Worm (Caenorhabditis elegans) whole organism, young adult: ENCODE measurements around the gene F59B10.5.
A peak's percentile ranks its signal among the peaks of the same experiment; 100 is the strongest.

Experiments used
- B0336.3 ChIP-seq: fragments of 200-800 bp; sonication (Bioruptor generic); IDR thresholded peaks from 2 replicates; pipeline ENCODE4 v1.3.6; 2022; ENCODE audit warnings: missing genetic modification characterization, missing compliant biosample characterization
- F22D6.2 ChIP-seq: sonication (generic microtip); optimal IDR thresholded peaks from 2 replicates; lab custom pipeline; 2016; ENCODE audit warnings: mild to moderate bottlenecking, missing genetic modification characterization, missing compliant biosample characterization
- Y53G8AR.9 ChIP-seq: fragments of 200-800 bp; sonication (Bioruptor generic); conservative IDR thresholded peaks from 2 replicates; pipeline ENCODE4 v1.3.6; 2022; ENCODE audit warnings: missing genetic modification reagents, missing genetic modification characterization, missing compliant biosample characterization
- Y56A3A.18 ChIP-seq: fragments of 200-800 bp; sonication (Bioruptor generic); IDR thresholded peaks from 2 replicates; pipeline ENCODE4 v1.3.6; 2022; ENCODE audit warnings: missing genetic modification reagents, missing genetic modification characterization, missing compliant biosample characterization
- Y95B8A.8 ChIP-seq: fragments of 200-800 bp; sonication (Bioruptor generic); IDR thresholded peaks from 2 replicates; pipeline ENCODE4 v1.3.6; 2022; ENCODE audit warnings: missing genetic modification reagents, missing genetic modification characterization, missing compliant biosample characterization
- ZK185.1 ChIP-seq: sonication (generic microtip); optimal IDR thresholded peaks from 2 replicates; lab custom pipeline; 2016; ENCODE audit warnings: mild to moderate bottlenecking, missing genetic modification characterization, missing compliant biosample characterization; ENCODE audit not compliant: poor library complexity, severe bottlenecking
- akir-1 ChIP-seq: fragments of 200-800 bp; sonication (Bioruptor generic); optimal IDR thresholded peaks from 2 replicates; lab custom pipeline; 2018; ENCODE audit warnings: mild to moderate bottlenecking, missing genetic modification characterization, moderate library complexity, missing compliant biosample characterization
- ama-1 ChIP-seq, 3 experiments: fragments of 150-350 bp in 1 of 3; sonication (generic microtip) in 2 of 3; optimal IDR thresholded peaks; 2 replicates each; lab custom pipeline; 2014 to 2018; ENCODE audit warnings: missing biosample characterization in 2 of 3, missing genetic modification characterization in 2 of 3, missing genetic modification reagents in 2 of 3
- aptf-3 ChIP-seq: fragments of 200-800 bp; sonication (Bioruptor generic); IDR thresholded peaks from 2 replicates; pipeline ENCODE4 v1.3.6; 2022; ENCODE audit warnings: missing genetic modification characterization, missing compliant biosample characterization
- ccch-3 ChIP-seq: fragments of 200-800 bp; sonication (Bioruptor generic); optimal IDR thresholded peaks from 2 replicates; lab custom pipeline; 2018; ENCODE audit warnings: mild to moderate bottlenecking, missing genetic modification characterization, missing compliant biosample characterization
- ceh-100 ChIP-seq: fragments of 200-800 bp; sonication (Bioruptor generic); IDR thresholded peaks from 2 replicates; pipeline ENCODE4 v1.3.6; 2022; ENCODE audit warnings: missing genetic modification reagents, missing genetic modification characterization, missing compliant biosample characterization
- ceh-40 ChIP-seq: fragments of 200-800 bp; sonication (Bioruptor generic); IDR thresholded peaks from 2 replicates; pipeline ENCODE4 v1.3.6; 2022; ENCODE audit warnings: missing genetic modification characterization, missing compliant biosample characterization
- die-1 ChIP-seq: sonication (generic microtip); optimal IDR thresholded peaks from 2 replicates; lab custom pipeline; 2016; ENCODE audit warnings: missing genotype, mild to moderate bottlenecking, missing genetic modification characterization, missing compliant biosample characterization
- dox-1 ChIP-seq: fragments of 200-800 bp; sonication (Bioruptor generic); IDR thresholded peaks from 2 replicates; pipeline ENCODE4 v1.3.6; 2022; ENCODE audit warnings: missing genetic modification reagents, missing genetic modification characterization, missing compliant biosample characterization
- egl-18 ChIP-seq: fragments of 200-800 bp; sonication (Bioruptor generic); IDR thresholded peaks from 2 replicates; pipeline ENCODE4 v1.3.6; 2022; ENCODE audit warnings: missing genetic modification reagents, missing genetic modification characterization, missing compliant biosample characterization
- egl-44 ChIP-seq: fragments of 200-800 bp; sonication (Bioruptor generic); IDR thresholded peaks from 2 replicates; pipeline ENCODE4 v1.3.6; 2022; ENCODE audit warnings: missing genetic modification reagents, missing genetic modification characterization, missing compliant biosample characterization
- ekl-4 ChIP-seq: fragments of 200-800 bp; sonication (Bioruptor generic); IDR thresholded peaks from 2 replicates; pipeline ENCODE4 v1.3.6; 2022; ENCODE audit warnings: missing genetic modification reagents, missing genetic modification characterization, missing compliant biosample characterization
- ets-4 ChIP-seq: fragments of 200-800 bp; sonication (Bioruptor generic); optimal IDR thresholded peaks from 2 replicates; lab custom pipeline; 2018; ENCODE audit warnings: mild to moderate bottlenecking, missing genetic modification characterization, missing compliant biosample characterization
- fkh-3 ChIP-seq: sonication (generic microtip); optimal IDR thresholded peaks from 2 replicates; lab custom pipeline; 2016; ENCODE audit warnings: mild to moderate bottlenecking, missing genetic modification characterization, missing compliant biosample characterization
- gei-17 ChIP-seq: fragments of 200-800 bp; sonication (Bioruptor generic); optimal IDR thresholded peaks from 2 replicates; lab custom pipeline; 2018; ENCODE audit warnings: mild to moderate bottlenecking, missing genetic modification characterization, missing compliant biosample characterization
- hlh-12 ChIP-seq: sonication (generic microtip); optimal IDR thresholded peaks from 2 replicates; lab custom pipeline; 2016; ENCODE audit warnings: missing genetic modification characterization, missing compliant biosample characterization
- hmg-1.2 ChIP-seq: fragments of 200-800 bp; sonication (Bioruptor generic); IDR thresholded peaks from 2 replicates; pipeline ENCODE4 v1.3.6; 2022; ENCODE audit warnings: missing genetic modification reagents, missing genetic modification characterization, missing compliant biosample characterization
- let-526 ChIP-seq: fragments of 200-800 bp; sonication (Bioruptor generic); IDR thresholded peaks from 2 replicates; pipeline ENCODE4 v1.3.6; 2022; ENCODE audit warnings: missing genetic modification reagents, missing genetic modification characterization, missing compliant biosample characterization
- madf-8 ChIP-seq: fragments of 200-800 bp; sonication (Bioruptor generic); conservative IDR thresholded peaks from 2 replicates; pipeline ENCODE4 v1.3.6; 2022; ENCODE audit warnings: missing genetic modification reagents, missing genetic modification characterization, missing compliant biosample characterization
- mel-28 ChIP-seq: sonication (generic microtip); optimal IDR thresholded peaks from 2 replicates; lab custom pipeline; 2016; ENCODE audit warnings: borderline replicate concordance, mild to moderate bottlenecking, missing genetic modification characterization, missing compliant biosample characterization
- mxl-1 ChIP-seq: sonication (generic microtip); optimal IDR thresholded peaks from 2 replicates; lab custom pipeline; 2016; ENCODE audit warnings: missing genetic modification characterization, missing compliant biosample characterization
- nfya-2 ChIP-seq: fragments of 200-800 bp; sonication (Bioruptor generic); IDR thresholded peaks from 2 replicates; pipeline ENCODE4 v1.3.6; 2022; ENCODE audit warnings: missing genetic modification reagents, missing genetic modification characterization, missing compliant biosample characterization
- nfyb-1 ChIP-seq: fragments of 200-800 bp; sonication (Bioruptor generic); IDR thresholded peaks from 2 replicates; pipeline ENCODE4 v1.3.6; 2022; ENCODE audit warnings: missing genetic modification reagents, missing genetic modification characterization, missing compliant biosample characterization
- nhr-179 ChIP-seq: sonication (generic microtip); optimal IDR thresholded peaks from 2 replicates; lab custom pipeline; 2016; ENCODE audit warnings: mild to moderate bottlenecking, missing genetic modification characterization, missing compliant biosample characterization
- nhr-27 ChIP-seq: fragments of 200-800 bp; sonication (Bioruptor generic); optimal IDR thresholded peaks from 2 replicates; lab custom pipeline; 2018; ENCODE audit warnings: mild to moderate bottlenecking, missing genetic modification characterization, moderate library complexity, missing compliant biosample characterization
- nhr-90 ChIP-seq: sonication (generic microtip); optimal IDR thresholded peaks from 2 replicates; lab custom pipeline; 2016; ENCODE audit warnings: missing genotype, mild to moderate bottlenecking, missing genetic modification characterization, missing compliant biosample characterization
- pbrm-1 ChIP-seq: fragments of 200-800 bp; sonication (Bioruptor generic); IDR thresholded peaks from 2 replicates; pipeline ENCODE4 v1.3.6; 2022; ENCODE audit warnings: missing genetic modification reagents, missing genetic modification characterization, missing compliant biosample characterization
- repo-1 ChIP-seq: sonication (generic microtip); optimal IDR thresholded peaks from 2 replicates; lab custom pipeline; 2017; ENCODE audit warnings: mild to moderate bottlenecking, missing genetic modification characterization, missing compliant biosample characterization
- sdz-38 ChIP-seq: sonication (generic microtip); optimal IDR thresholded peaks from 2 replicates; lab custom pipeline; 2016; ENCODE audit warnings: missing genotype, missing genetic modification characterization, missing compliant biosample characterization
- sea-2 ChIP-seq: fragments of 200-800 bp; sonication (Bioruptor generic); IDR thresholded peaks from 2 replicates; pipeline ENCODE4 v1.3.6; 2022; ENCODE audit warnings: missing genetic modification characterization, missing compliant biosample characterization
- snpc-1.1 ChIP-seq: sonication (generic microtip); optimal IDR thresholded peaks from 2 replicates; lab custom pipeline; 2017; ENCODE audit warnings: missing genetic modification characterization, mild to moderate bottlenecking, missing compliant biosample characterization, antibody characterized with exemption, moderate library complexity, missing genotype, missing genetic modification reagents; ENCODE audit not compliant: insufficient read depth
- snpc-3.4 ChIP-seq: sonication (generic microtip); optimal IDR thresholded peaks from 2 replicates; lab custom pipeline; 2017; ENCODE audit warnings: missing genetic modification characterization, mild to moderate bottlenecking, missing compliant biosample characterization, antibody characterized with exemption, moderate library complexity, missing genotype, missing genetic modification reagents
- tbp1 ChIP-seq: fragments of 200-800 bp; sonication (Bioruptor generic); optimal IDR thresholded peaks from 2 replicates; lab custom pipeline; 2018; ENCODE audit warnings: mild to moderate bottlenecking, missing genetic modification characterization, missing compliant biosample characterization
- zim-3 ChIP-seq: sonication (generic microtip); optimal IDR thresholded peaks from 2 replicates; lab custom pipeline; 2017; ENCODE audit warnings: mild to moderate bottlenecking, missing genetic modification characterization, moderate library complexity, missing compliant biosample characterization
- ztf-22 ChIP-seq: fragments of 200-800 bp; sonication (Bioruptor generic); optimal IDR thresholded peaks from 2 replicates; lab custom pipeline; 2018; ENCODE audit warnings: mild to moderate bottlenecking, missing genetic modification characterization, moderate library complexity, missing compliant biosample characterization
- ztf-25 ChIP-seq: fragments of 200-800 bp; sonication (Bioruptor generic); IDR thresholded peaks from 2 replicates; pipeline ENCODE4 v1.3.6; 2022; ENCODE audit warnings: missing genetic modification reagents, missing genetic modification characterization, missing compliant biosample characterization
- ztf-28 ChIP-seq: fragments of 200-800 bp; sonication (Bioruptor generic); IDR thresholded peaks from 2 replicates; pipeline ENCODE4 v1.3.6; 2022; ENCODE audit warnings: missing genetic modification reagents, missing genetic modification characterization, missing compliant biosample characterization

Gene F59B10.5

ce11 chrII:10548778-10549671 lies 25.5 kb upstream of the F59B10.5 start (continued):
- TF ChIP-seq sdz-38 (no peak), egl-18 (no peak)

ce11 chrII:10547803-10548693 lies 24.6 kb upstream of the F59B10.5 start:
- TF ChIP-seq nfya-2 (GFP tag; lab: Robert Waterston, UW) (no peak), nhr-179 (tag; lab: Kevin White, UChicago) (no peak), ekl-4 (GFP tag; lab: Robert Waterston, UW) (no peak), pbrm-1 (GFP tag; lab: Robert Waterston, UW) (no peak), zim-3 (tag; lab: Kevin White, UChicago) (peak; percentile 15), hmg-1.2 (peak; percentile 24; the same call in 1 of the 2 replicates), ZK185.1 (tag; lab: Kevin White, UChicago) (peak; percentile 31), repo-1 (no peak), mel-28 (tag; lab: Kevin White, UChicago) (no peak), ztf-28 (0 out of 2 replicates have a peak, but pooled peaks have one; percentile 23), ceh-100 (GFP tag; lab: Robert Waterston, UW) (0 out of 2 replicates have a peak, but pooled peaks have one; percentile 9), nhr-90 (tag; lab: Kevin White, UChicago) (no peak), snpc-3.4 (tag; lab: Kevin White, UChicago) (peak; percentile 11), sea-2 (GFP tag; lab: Robert Waterston, UW) (no peak), snpc-1.1 (tag; lab: Kevin White, UChicago) (no peak), mxl-1 (no peak), aptf-3 (GFP tag; lab: Robert Waterston, UW) (no peak), madf-8 (GFP tag; lab: Robert Waterston, UW) (no peak), Y56A3A.18 (GFP tag; lab: Robert Waterston, UW) (0 out of 2 replicates have a peak, but pooled peaks have one; percentile 6), gei-17 (GFP tag; lab: Kevin White, UChicago) (no peak), ccch-3 (no peak), akir-1 (GFP tag; lab: Kevin White, UChicago) (no peak), ets-4 (GFP tag; lab: Kevin White, UChicago) (peak; percentile 59), let-526 (GFP tag; lab: Robert Waterston, UW) (no peak), hlh-12 (tag; lab: Kevin White, UChicago) (no peak), B0336.3 (GFP tag; lab: Robert Waterston, UW) (0 out of 2 replicates have a peak, but pooled peaks have one; percentile 3), Y53G8AR.9 (GFP tag; lab: Robert Waterston, UW) (0 out of 2 replicates have a peak, but pooled peaks have one; percentile 7), ceh-40 (no peak; the same call in 1 of the 2 replicates), fkh-3 (tag; lab: Kevin White, UChicago) (no peak), nfyb-1 (GFP tag; lab: Robert Waterston, UW) (no peak), ztf-22 (GFP tag; lab: Kevin White, UChicago) (no peak), ama-1 (optimal IDR thresholded peaks at IDR 0.05; lab: Kevin White, UChicago) (peak; percentile 94), ama-1 (GFP tag; optimal IDR thresholded peaks at IDR 0.05; lab: Kevin White, UChicago) (peak in 1 of 2 experiments; percentile 9), F22D6.2 (tag; lab: Kevin White, UChicago) (no peak), tbp1 (GFP tag; lab: Kevin White, UChicago) (peak; percentile 21), egl-44 (GFP tag; lab: Robert Waterston, UW) (no peak), dox-1 (GFP tag; lab: Robert Waterston, UW) (peak; percentile 37; the same call in 1 of the 2 replicates), Y95B8A.8 (0 out of 2 replicates have a peak, but pooled peaks have one; percentile 8), ztf-25 (GFP tag; lab: Robert Waterston, UW) (0 out of 2 replicates have a peak, but pooled peaks have one; percentile 49), die-1 (tag; lab: Kevin White, UChicago) (no peak), nhr-27 (tag; lab: Kevin White, UChicago) (no peak)
